Fruit fly (Drosophila melanogaster) whole organism, prepupa: ENCODE results near the gene CG11964.

Experiments
- Blimp-1 ChIP-seq: fragments of 200-800 bp; sonication (Bioruptor generic); optimal IDR thresholded peaks from 3 replicates; lab custom pipeline; 2017; ENCODE audit warnings: missing biosample characterization, missing genetic modification characterization, mild to moderate bottlenecking, moderate library complexity, missing genetic modification reagents
- CG11762 ChIP-seq: fragments of 200-800 bp; sonication (Bioruptor generic); optimal IDR thresholded peaks from 3 replicates; lab custom pipeline; 2016; ENCODE audit warnings: missing biosample characterization, missing genetic modification characterization; ENCODE audit not compliant: insufficient read depth
- CG11902 ChIP-seq: fragments of 200-800 bp; sonication (Bioruptor generic); optimal IDR thresholded peaks from 3 replicates; lab custom pipeline; 2016; ENCODE audit warnings: missing biosample characterization, missing genetic modification characterization
- CG15336 ChIP-seq: fragments of 200-800 bp; sonication (Bioruptor generic); IDR thresholded peaks from 2 replicates; pipeline ENCODE4 v1.3.6; 2022; ENCODE audit warnings: missing biosample characterization, missing genetic modification characterization
- CG1621 ChIP-seq: fragments of 200-800 bp; sonication (Bioruptor generic); optimal IDR thresholded peaks from 3 replicates; lab custom pipeline; 2018; ENCODE audit warnings: missing biosample characterization, mild to moderate bottlenecking, missing genetic modification characterization
- CG31627 ChIP-seq: fragments of 200-800 bp; sonication (Bioruptor generic); optimal IDR thresholded peaks from 3 replicates; lab custom pipeline; 2016; ENCODE audit warnings: missing biosample characterization, missing genetic modification characterization
- CG32006 ChIP-seq: fragments of 200-800 bp; sonication (Bioruptor generic); optimal IDR thresholded peaks from 3 replicates; lab custom pipeline; 2017; ENCODE audit warnings: missing biosample characterization, mild to moderate bottlenecking, missing genetic modification characterization
- CG34406 ChIP-seq: fragments of 200-800 bp; sonication (Bioruptor generic); optimal IDR thresholded peaks from 3 replicates; lab custom pipeline; 2016; ENCODE audit warnings: missing biosample characterization, missing genetic modification characterization
- CG3919 ChIP-seq: fragments of 200-800 bp; sonication (Bioruptor generic); optimal IDR thresholded peaks from 3 replicates; lab custom pipeline; 2016; ENCODE audit warnings: missing biosample characterization, missing genetic modification characterization
- CG4318 ChIP-seq: fragments of 200-800 bp; sonication (Bioruptor generic); optimal IDR thresholded peaks from 3 replicates; lab custom pipeline; 2017; ENCODE audit warnings: missing biosample characterization, mild to moderate bottlenecking, missing genetic modification characterization
- CG6163 ChIP-seq: fragments of 200-800 bp; sonication (Bioruptor generic); IDR thresholded peaks from 3 replicates; pipeline ENCODE4 v1.3.6; 2022; ENCODE audit warnings: missing biosample characterization, missing genetic modification characterization
- CG6276 ChIP-seq: fragments of 200-800 bp; sonication (Bioruptor generic); optimal IDR thresholded peaks from 2 replicates; lab custom pipeline; 2017; ENCODE audit warnings: missing biosample characterization, mild to moderate bottlenecking, missing genetic modification characterization
- CG6854 ChIP-seq: fragments of 200-800 bp; sonication (Bioruptor generic); optimal IDR thresholded peaks from 2 replicates; lab custom pipeline; 2017; ENCODE audit warnings: missing biosample characterization, mild to moderate bottlenecking, missing genetic modification characterization
- CG8119 ChIP-seq: fragments of 200-800 bp; sonication (Bioruptor generic); IDR thresholded peaks from 3 replicates; pipeline ENCODE4 v1.3.6; 2022; ENCODE audit warnings: missing biosample characterization, missing genetic modification characterization
- CG8319 ChIP-seq: fragments of 200-800 bp; sonication (Bioruptor generic); optimal IDR thresholded peaks from 3 replicates; lab custom pipeline; 2016; ENCODE audit warnings: missing biosample characterization, missing genetic modification characterization
- CG8632 ChIP-seq: fragments of 200-800 bp; sonication (Bioruptor generic); optimal IDR thresholded peaks from 3 replicates; lab custom pipeline; 2016; ENCODE audit warnings: missing biosample characterization, missing genetic modification characterization
- CG9139 ChIP-seq: fragments of 200-800 bp; sonication (Bioruptor generic); optimal IDR thresholded peaks from 3 replicates; lab custom pipeline; 2017; ENCODE audit warnings: missing biosample characterization, mild to moderate bottlenecking, missing genetic modification characterization
- Eip75B ChIP-seq: fragments of 200-800 bp; sonication (Bioruptor generic); optimal IDR thresholded peaks from 3 replicates; lab custom pipeline; 2016; ENCODE audit warnings: missing biosample characterization, missing genetic modification characterization
- Eip78C ChIP-seq: fragments of 200-800 bp; sonication (Bioruptor generic); peaks from one replicate; lab custom pipeline; 2016; ENCODE audit warnings: missing biosample characterization, missing genetic modification characterization
- Eip93F ChIP-seq: fragments of 200-800 bp; sonication (Bioruptor generic); optimal IDR thresholded peaks from 2 replicates; lab custom pipeline; 2016; ENCODE audit warnings: missing biosample characterization, mild to moderate bottlenecking, missing genetic modification characterization
- Gug ChIP-seq: fragments of 200-800 bp; sonication (Bioruptor generic); IDR thresholded peaks from 2 replicates; pipeline ENCODE4 v1.3.6; 2022; ENCODE audit warnings: missing biosample characterization, missing genetic modification characterization
- Hr39 ChIP-seq: fragments of 200-800 bp; sonication (Bioruptor generic); optimal IDR thresholded peaks from 2 replicates; lab custom pipeline; 2016; ENCODE audit warnings: missing biosample characterization, missing genetic modification characterization
- Hr4 ChIP-seq: fragments of 200-800 bp; sonication (Bioruptor generic); optimal IDR thresholded peaks from 3 replicates; lab custom pipeline; 2016; ENCODE audit warnings: missing biosample characterization, missing genetic modification characterization
- Lpt ChIP-seq: fragments of 200-800 bp; sonication (Bioruptor generic); optimal IDR thresholded peaks from 3 replicates; lab custom pipeline; 2016; ENCODE audit warnings: missing biosample characterization, missing genetic modification characterization
- Met ChIP-seq: fragments of 200-800 bp; sonication (Bioruptor generic); optimal IDR thresholded peaks from 3 replicates; lab custom pipeline; 2016; ENCODE audit warnings: missing biosample characterization, missing genetic modification characterization
- OdsH ChIP-seq: fragments of 200-800 bp; sonication (Bioruptor generic); optimal IDR thresholded peaks from 3 replicates; lab custom pipeline; 2016; ENCODE audit warnings: missing biosample characterization, missing genetic modification characterization
- Smox ChIP-seq: fragments of 200-800 bp; sonication (Bioruptor generic); optimal IDR thresholded peaks from 3 replicates; lab custom pipeline; 2016; ENCODE audit warnings: missing biosample characterization, missing genetic modification characterization
- Sox14 ChIP-seq: fragments of 200-800 bp; sonication (Bioruptor generic); optimal IDR thresholded peaks from 3 replicates; lab custom pipeline; 2016; ENCODE audit warnings: missing biosample characterization, missing genetic modification characterization
- acj6 ChIP-seq: fragments of 200-800 bp; sonication (Bioruptor generic); optimal IDR thresholded peaks from 3 replicates; lab custom pipeline; 2016; ENCODE audit warnings: missing biosample characterization, missing genetic modification characterization
- dac ChIP-seq: fragments of 200-800 bp; sonication (Bioruptor generic); optimal IDR thresholded peaks from 2 replicates; lab custom pipeline; 2017; ENCODE audit warnings: missing biosample characterization, mild to moderate bottlenecking, missing genetic modification characterization
- dsx ChIP-seq: fragments of 200-800 bp; optimal IDR thresholded peaks from 3 replicates; lab custom pipeline; 2019; ENCODE audit warnings: missing biosample characterization, mild to moderate bottlenecking, missing genetic modification characterization, moderate library complexity; ENCODE audit not compliant: poor library complexity, severe bottlenecking
- eg ChIP-seq: fragments of 200-800 bp; sonication (Bioruptor generic); IDR thresholded peaks from 3 replicates; pipeline ENCODE4 v1.3.6; 2022; ENCODE audit warnings: missing biosample characterization, missing genetic modification characterization
- esn ChIP-seq: fragments of 200-800 bp; sonication (Bioruptor generic); optimal IDR thresholded peaks from 2 replicates; lab custom pipeline; 2016; ENCODE audit warnings: missing biosample characterization, mild to moderate bottlenecking, missing genetic modification characterization, moderate library complexity
- fd85E ChIP-seq: fragments of 200-800 bp; sonication (Bioruptor generic); optimal IDR thresholded peaks from 3 replicates; lab custom pipeline; 2016; ENCODE audit warnings: missing biosample characterization, missing genetic modification characterization
- fkh ChIP-seq: fragments of 200-800 bp; sonication (Bioruptor generic); optimal IDR thresholded peaks from 3 replicates; lab custom pipeline; 2017; ENCODE audit warnings: missing biosample characterization, mild to moderate bottlenecking, missing genetic modification characterization, moderate library complexity
- lz ChIP-seq: fragments of 200-800 bp; sonication (Bioruptor generic); optimal IDR thresholded peaks from 3 replicates; lab custom pipeline; 2016; ENCODE audit warnings: missing biosample characterization, missing genetic modification characterization
- net ChIP-seq: fragments of 200-800 bp; sonication (Bioruptor generic); optimal IDR thresholded peaks from 3 replicates; lab custom pipeline; 2016; ENCODE audit warnings: missing biosample characterization, missing genetic modification characterization
- spab ChIP-seq: fragments of 200-800 bp; sonication (Bioruptor generic); optimal IDR thresholded peaks from 2 replicates; lab custom pipeline; 2017; ENCODE audit warnings: missing biosample characterization, mild to moderate bottlenecking, missing genetic modification characterization, missing genetic modification reagents
- svp ChIP-seq: fragments of 200-800 bp; sonication (Bioruptor generic); peaks from one replicate; lab custom pipeline; 2016; ENCODE audit warnings: missing biosample characterization, missing genetic modification characterization
- topi ChIP-seq: fragments of 200-800 bp; sonication (Bioruptor generic); optimal IDR thresholded peaks from 3 replicates; lab custom pipeline; 2016; ENCODE audit warnings: missing biosample characterization, missing genetic modification characterization
- vri ChIP-seq: fragments of 200-800 bp; sonication (Bioruptor generic); optimal IDR thresholded peaks from 3 replicates; lab custom pipeline; 2016; ENCODE audit warnings: missing biosample characterization, mild to moderate bottlenecking, missing genetic modification characterization

CG11964 gene

DNA sequence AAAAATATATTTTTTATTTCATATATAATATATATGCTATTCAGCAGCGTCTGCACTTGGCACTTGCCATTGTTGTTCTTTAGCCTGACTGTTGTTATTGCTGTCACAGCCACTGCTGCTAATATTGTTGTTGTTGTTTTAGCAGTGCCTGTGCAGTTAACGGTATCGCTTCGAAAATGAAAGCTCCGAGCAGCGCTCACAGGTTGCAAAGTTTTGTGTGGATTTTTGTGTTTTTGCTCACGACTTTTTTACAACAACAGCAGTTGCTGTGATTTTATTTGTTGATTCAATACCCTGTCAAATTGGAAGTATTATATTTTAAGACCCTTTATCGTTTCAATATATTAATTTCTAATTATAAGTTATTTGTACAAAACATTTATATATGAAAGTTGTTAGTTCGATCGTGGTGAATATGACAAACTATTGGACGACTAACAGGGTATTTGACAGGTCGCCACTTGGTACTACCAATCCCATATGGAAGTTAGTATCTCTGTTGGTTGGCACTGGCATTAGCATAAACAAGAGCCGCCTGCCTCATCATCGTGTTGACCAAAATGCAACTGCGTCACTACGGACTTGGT is 19.0 kb upstream of the CG11964 start:
- TF ChIP-seq dac (peak; percentile 29), Hr4 (GFP tag; lab: Kevin White, UChicago) (peak; percentile 54), CG34406 (GFP tag; lab: Kevin White, UChicago) (peak; percentile 18), CG8632 (GFP tag; lab: Kevin White, UChicago) (no peak), CG4318 (GFP tag; lab: Kevin White, UChicago) (peak; percentile 56), svp (peak; percentile 63), CG3919 (GFP tag; lab: Kevin White, UChicago) (no peak), eg (peak; percentile 75), CG8119 (GFP tag; lab: Robert Waterston, UW) (peak; percentile 65; the same call in 1 of the 3 replicates), acj6 (GFP tag; lab: Kevin White, UChicago) (peak; percentile 8), fd85E (GFP tag; lab: Kevin White, UChicago) (no peak), Blimp-1 (GFP tag; lab: Kevin White, UChicago) (peak; percentile 42), CG6276 (GFP tag; lab: Kevin White, UChicago) (peak; percentile 21), CG15336 (peak; percentile 62), OdsH (GFP tag; lab: Kevin White, UChicago) (peak; percentile 37), topi (GFP tag; lab: Kevin White, UChicago) (no peak), Smox (peak; percentile 4), esn (GFP tag; lab: Kevin White, UChicago) (peak; percentile 17), CG32006 (peak; percentile 81), Eip78C (peak; percentile 16)

DNA sequence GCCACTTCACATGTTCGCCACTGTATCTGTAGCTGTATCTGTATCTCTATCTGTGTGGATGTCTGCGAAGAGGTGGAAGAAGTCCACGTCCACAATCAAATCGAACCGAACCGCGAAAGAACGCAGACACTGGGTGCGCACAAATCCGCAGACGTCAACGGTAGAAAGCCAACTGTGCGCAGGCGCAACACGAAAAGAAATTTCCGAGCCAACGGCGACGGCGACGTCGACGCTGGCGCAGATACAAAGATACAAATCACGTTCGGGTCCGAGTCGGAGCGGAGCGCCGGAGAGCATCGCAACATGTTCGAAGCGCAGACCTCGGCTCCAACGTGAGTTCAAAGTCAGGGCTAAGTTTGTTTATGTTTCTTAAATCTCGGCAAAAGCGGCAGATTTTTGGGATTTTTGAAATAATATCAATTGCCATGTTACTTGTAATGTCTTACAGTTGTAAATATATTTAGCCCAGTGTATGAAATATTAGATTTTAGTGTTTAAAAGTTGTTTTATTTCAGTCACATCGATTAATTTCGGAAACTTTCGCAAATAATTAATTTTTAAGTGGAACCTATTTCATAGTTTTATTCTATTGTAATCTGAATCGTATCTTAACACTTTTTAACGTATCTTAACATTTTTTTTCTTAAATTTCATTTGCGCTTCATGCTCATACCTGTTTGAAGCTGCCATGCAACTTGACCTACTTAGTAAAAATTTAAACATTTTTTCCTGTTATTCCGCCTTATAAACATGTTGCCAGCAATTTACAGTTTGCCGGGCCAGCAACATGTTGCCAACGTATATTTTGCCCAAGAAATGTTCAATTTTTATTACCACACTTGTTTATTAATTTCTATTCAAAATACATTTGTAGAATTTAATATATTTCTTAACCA is 18.3 kb upstream of the CG11964 start, which contains the start of gene ich:
ich (minus strand) TSS at position 178 of the 896 bp plus-strand sequence.
- no peak for TF ChIP-seq CG6163 (GFP tag; lab: Robert Waterston, UW)
- TF ChIP-seq eg, result 0 out of 3 replicates have a peak, but pooled peaks have one; percentile 33
- TF ChIP-seq dsx (GFP tag; lab: Kevin White, UChicago), result peak; percentile 22
- TF ChIP-seq Sox14 (GFP tag; lab: Kevin White, UChicago), result no peak
- TF ChIP-seq Eip75B (GFP tag; lab: Kevin White, UChicago), result peak; percentile 2
- peak; percentile 68 for TF ChIP-seq Eip78C
- TF ChIP-seq CG3919 (GFP tag; lab: Kevin White, UChicago), result peak; percentile 2
- TF ChIP-seq CG1621 (tag; lab: Kevin White, UChicago), result peak; percentile 62
- peak; percentile 37 for TF ChIP-seq CG32006

- TF ChIP-seq svp (peak; percentile 56), Hr4 (GFP tag; lab: Kevin White, UChicago) (peak; percentile 67), CG1621 (tag; lab: Kevin White, UChicago) (no peak), Sox14 (GFP tag; lab: Kevin White, UChicago) (no peak), Gug (GFP tag; lab: Robert Waterston, UW) (0 out of 2 replicates have a peak, but pooled peaks have one; percentile 13), dac (peak; percentile 7), Blimp-1 (GFP tag; lab: Kevin White, UChicago) (no peak), Hr39 (GFP tag; lab: Kevin White, UChicago) (no peak), CG8119 (GFP tag; lab: Robert Waterston, UW) (peak; percentile 62), fd85E (GFP tag; lab: Kevin White, UChicago) (no peak), CG34406 (GFP tag; lab: Kevin White, UChicago) (peak; percentile 26), fkh (GFP tag; lab: Kevin White, UChicago) (no peak), spab (no peak), CG4318 (GFP tag; lab: Kevin White, UChicago) (peak; percentile 53), Lpt (GFP tag; lab: Kevin White, UChicago) (peak; percentile 6), lz (GFP tag; lab: Kevin White, UChicago) (no peak), topi (GFP tag; lab: Kevin White, UChicago) (peak; percentile 37), CG31627 (peak; percentile 17), Met (GFP tag; lab: Kevin White, UChicago) (peak; percentile 41), Eip93F (GFP tag; lab: Kevin White, UChicago) (no peak), CG11902 (GFP tag; lab: Kevin White, UChicago) (peak; percentile 22), CG11762 (GFP tag; lab: Kevin White, UChicago) (no peak), CG32006 (peak; percentile 79), vri (no peak), CG6163 (GFP tag; lab: Robert Waterston, UW) (peak; percentile 43; the same call in 1 of the 3 replicates), esn (GFP tag; lab: Kevin White, UChicago) (peak; percentile 38), CG6854 (GFP tag; lab: Kevin White, UChicago) (no peak), CG9139 (GFP tag; lab: Kevin White, UChicago) (no peak), Smox (peak; percentile 32), CG15336 (peak; percentile 82), acj6 (GFP tag; lab: Kevin White, UChicago) (peak; percentile 31), CG6276 (GFP tag; lab: Kevin White, UChicago) (peak; percentile 36), Eip75B (GFP tag; lab: Kevin White, UChicago) (no peak), CG8319 (GFP tag; lab: Kevin White, UChicago) (no peak), net (GFP tag; lab: Kevin White, UChicago) (peak; percentile 29), CG8632 (GFP tag; lab: Kevin White, UChicago) (peak; percentile 16)
These were observed 15.5 kb upstream of the CG11964 start for dm6 chr3R:8960329-8960728.
